Worm (Caenorhabditis elegans): ENCODE measurements around the gene cht-3.

cht-3 gene

ce11 chrIV:7003323-7003722 lies at the start of gene cht-3:
cht-3 (plus strand) TSS chrIV:7003623.
- TF ChIP-seq zip-5 (tag; optimal IDR thresholded peaks at IDR 0.05) (no peak), ceh-18 (tag; optimal IDR thresholded peaks at IDR 0.05) (no peak), unc-3 (GFP tag; conservative IDR thresholded peaks at IDR 0.05) (no peak), unc-3 (tag; optimal IDR thresholded peaks at IDR 0.05) (no peak), ets-4 (tag; optimal IDR thresholded peaks at IDR 0.05) (no peak), nfya-1 (tag; optimal IDR thresholded peaks at IDR 0.05) (no peak), hlh-6 (tag; optimal IDR thresholded peaks at IDR 0.05) (no peak), pha-2 (tag; optimal IDR thresholded peaks at IDR 0.05) (no peak), ceh-45 (GFP tag; IDR thresholded peaks at IDR 0.05) (no peak), dmd-4 (tag; optimal IDR thresholded peaks at IDR 0.05; ENCODE audit: borderline replicate concordance) (no peak), ceh-22 (tag; optimal IDR thresholded peaks at IDR 0.05) (no peak), ama-1 (optimal IDR thresholded peaks at IDR 0.05) (no peak), ahr-1 (tag; optimal IDR thresholded peaks at IDR 0.05) (no peak)

ce11 chrIV:6954682-6955081 lies 48.7 kb upstream of the cht-3 start:
- TF ChIP-seq pha-2 (tag; optimal IDR thresholded peaks at IDR 0.05) (no peak), unc-42 (tag; optimal IDR thresholded peaks at IDR 0.05) (peak; percentile 25), unc-86 (tag; optimal IDR thresholded peaks at IDR 0.05) (no peak)

- TF ChIP-seq syd-9 (tag; optimal IDR thresholded peaks at IDR 0.05) (no peak), unc-55 (GFP tag; optimal IDR thresholded peaks at IDR 0.05) (peak; percentile 32), ceh-45 (GFP tag; IDR thresholded peaks at IDR 0.05) (no peak), hlh-15 (tag; optimal IDR thresholded peaks at IDR 0.05) (no peak), C38D4.7 (GFP tag; optimal IDR thresholded peaks at IDR 0.05) (no peak), ceh-31 (tag; optimal IDR thresholded peaks at IDR 0.05) (peak; percentile 25), tbx-7 (tag; optimal IDR thresholded peaks at IDR 0.05) (no peak), ahr-1 (tag; optimal IDR thresholded peaks at IDR 0.05) (no peak), dve-1 (tag; optimal IDR thresholded peaks at IDR 0.05) (no peak), K02D7.2 (tag; optimal IDR thresholded peaks at IDR 0.05) (no peak), unc-42 (tag; optimal IDR thresholded peaks at IDR 0.05) (peak; percentile 96), nfya-1 (tag; optimal IDR thresholded peaks at IDR 0.05) (peak; percentile 52), gmeb-2 (tag; optimal IDR thresholded peaks at IDR 0.05) (no peak), nhr-232 (tag; optimal IDR thresholded peaks at IDR 0.05) (no peak), fax-1 (tag; optimal IDR thresholded peaks at IDR 0.05) (no peak), F13H6.1 (tag; optimal IDR thresholded peaks at IDR 0.05) (no peak)
Observed at ce11 chrIV:6956668-6957067, 46.8 kb upstream of the cht-3 start.

ce11 chrIV:6957341-6957740 lies 46.1 kb upstream of the cht-3 start, which contains the start of gene jnk-1:
jnk-1 (plus strand) TSS chrIV:6957641.
- TF ChIP-seq ceh-34 (tag; optimal IDR thresholded peaks at IDR 0.05) (no peak), ama-1 (optimal IDR thresholded peaks at IDR 0.05) (no peak), K09A11.1 (tag; optimal IDR thresholded peaks at IDR 0.05; ENCODE audit: insufficient read depth) (no peak), ceh-31 (tag; optimal IDR thresholded peaks at IDR 0.05) (no peak), ceh-45 (GFP tag; IDR thresholded peaks at IDR 0.05) (no peak), elt-4 (tag; optimal IDR thresholded peaks at IDR 0.05) (no peak), C08G9.2 (tag; optimal IDR thresholded peaks at IDR 0.05) (no peak), syd-9 (tag; optimal IDR thresholded peaks at IDR 0.05) (no peak), ceh-19 (GFP tag; optimal IDR thresholded peaks at IDR 0.05) (no peak), sdc-2 (tag; optimal IDR thresholded peaks at IDR 0.05) (no peak), pax-1 (tag; optimal IDR thresholded peaks at IDR 0.05) (no peak), ceh-48 (tag; optimal IDR thresholded peaks at IDR 0.05) (no peak), zip-5 (tag; optimal IDR thresholded peaks at IDR 0.05) (no peak), hlh-8 (tag; optimal IDR thresholded peaks at IDR 0.05) (no peak), ceh-14 (tag; optimal IDR thresholded peaks at IDR 0.05) (no peak), ets-4 (tag; optimal IDR thresholded peaks at IDR 0.05) (no peak), lim-6 (tag; optimal IDR thresholded peaks at IDR 0.05) (no peak), Y22D7AL.16 (tag; optimal IDR thresholded peaks at IDR 0.05) (no peak), pros-1 (tag; optimal IDR thresholded peaks at IDR 0.05) (no peak)

Measured in whole organism, late embryonic.